Worm (Caenorhabditis elegans) whole organism, L3 larva: ENCODE data around the gene C33H5.13.

ENCODE experiments used
- ZK546.5 ChIP-seq: sonication (generic microtip); optimal IDR thresholded peaks from 2 replicates; lab custom pipeline; 2017; ENCODE audit warnings: missing biosample characterization, missing genetic modification characterization
- ceh-16 ChIP-seq: sonication (generic microtip); optimal IDR thresholded peaks from 2 replicates; lab custom pipeline; 2017; ENCODE audit warnings: missing biosample characterization, missing genetic modification characterization
- ceh-82 ChIP-seq: fragments of 150-350 bp; optimal IDR thresholded peaks from 2 replicates; lab custom pipeline; 2014; ENCODE audit warnings: missing biosample characterization, missing genetic modification characterization
- ceh-9 ChIP-seq: sonication (generic microtip); optimal IDR thresholded peaks from 2 replicates; lab custom pipeline; 2018; ENCODE audit warnings: missing biosample characterization, missing genetic modification characterization
- daf-12 ChIP-seq: fragments of 150-350 bp; optimal IDR thresholded peaks from 2 replicates; lab custom pipeline; 2014; ENCODE audit warnings: missing biosample characterization, missing genetic modification reagents, missing genetic modification characterization
- egl-27 ChIP-seq: sonication (generic microtip); optimal IDR thresholded peaks from 4 replicates; lab custom pipeline; 2017; ENCODE audit warnings: missing biosample characterization, missing genetic modification reagents, missing genetic modification characterization
- elt-2 ChIP-seq: sonication (generic microtip); optimal IDR thresholded peaks from 2 replicates; lab custom pipeline; 2016; ENCODE audit warnings: missing genetic modification reagents, mild to moderate bottlenecking, missing genetic modification characterization, missing compliant biosample characterization
- elt-3 ChIP-seq, 3 experiments: fragments of 150-350 bp in 1 of 3; sonication (generic microtip) in 2 of 3; optimal IDR thresholded peaks; 2 replicates in 2 of 3; 4 replicates in 1 of 3; lab custom pipeline; 2014 to 2017; ENCODE audit warnings: missing biosample characterization in 3 of 3, missing genetic modification characterization in 3 of 3
- eor-1 ChIP-seq, 2 experiments: fragments of 150-350 bp; optimal IDR thresholded peaks; 2 replicates each; lab custom pipeline; 2014 to 2018; ENCODE audit warnings: missing biosample characterization in 2 of 2, missing genetic modification characterization in 2 of 2
- fkh-2 ChIP-seq: fragments of 150-350 bp; optimal IDR thresholded peaks from 2 replicates; lab custom pipeline; 2014; ENCODE audit warnings: missing biosample characterization, missing genetic modification reagents, missing genetic modification characterization
- jun-1 ChIP-seq: fragments of 150-350 bp; optimal IDR thresholded peaks from 2 replicates; lab custom pipeline; 2014; ENCODE audit warnings: missing biosample characterization, missing genetic modification reagents, missing genetic modification characterization
- lin-15B ChIP-seq: fragments of 150-350 bp; optimal IDR thresholded peaks from 2 replicates; lab custom pipeline; 2014; ENCODE audit warnings: missing biosample characterization, missing genetic modification characterization
- mdl-1 ChIP-seq: fragments of 150-350 bp; optimal IDR thresholded peaks from 2 replicates; lab custom pipeline; 2014; ENCODE audit warnings: missing biosample characterization, missing genetic modification characterization
- mml-1 ChIP-seq: fragments of 150-350 bp; sonication (generic microtip); optimal IDR thresholded peaks from 3 replicates; lab custom pipeline; 2014; ENCODE audit warnings: missing biosample characterization, missing genetic modification characterization
- nfya-1 ChIP-seq: sonication (generic microtip); optimal IDR thresholded peaks from 2 replicates; lab custom pipeline; 2017; ENCODE audit warnings: missing genetic modification characterization, mild to moderate bottlenecking, missing compliant biosample characterization, antibody characterized with exemption, moderate library complexity; ENCODE audit not compliant: insufficient read depth
- nhr-23 ChIP-seq: fragments of 150-350 bp; optimal IDR thresholded peaks from 2 replicates; lab custom pipeline; 2014; ENCODE audit warnings: missing biosample characterization, missing genetic modification reagents, missing genetic modification characterization
- nhr-25 ChIP-seq: sonication (generic microtip); optimal IDR thresholded peaks from 2 replicates; lab custom pipeline; 2017; ENCODE audit warnings: missing biosample characterization, missing genetic modification characterization
- nhr-77 ChIP-seq: fragments of 150-350 bp; optimal IDR thresholded peaks from 2 replicates; lab custom pipeline; 2014; ENCODE audit warnings: missing biosample characterization, missing genetic modification characterization
- pha-4 ChIP-seq: fragments of 150-350 bp; optimal IDR thresholded peaks from 2 replicates; lab custom pipeline; 2014; ENCODE audit warnings: missing biosample characterization, missing genetic modification reagents, missing genetic modification characterization
- pqm-1 ChIP-seq: fragments of 150-350 bp; optimal IDR thresholded peaks from 2 replicates; lab custom pipeline; 2017; ENCODE audit warnings: missing biosample characterization, missing genetic modification characterization, inconsistent platforms
- zag-1 ChIP-seq: fragments of 150-350 bp; optimal IDR thresholded peaks from 2 replicates; lab custom pipeline; 2014; ENCODE audit warnings: missing biosample characterization, missing genetic modification characterization
- ztf-4 ChIP-seq: fragments of 150-350 bp; optimal IDR thresholded peaks from 2 replicates; lab custom pipeline; 2014; ENCODE audit warnings: missing biosample characterization, missing genetic modification characterization

The C33H5.13 gene

ce11 chrIV:7753108-7753507 is 39.0 kb downstream of the C33H5.13 start, which contains the start of gene col-14:
Gene col-14 (plus strand): TSS chrIV:7753408.
- TF ChIP-seq nfya-1 (no peak), ceh-16 (tag; lab: Kevin White, UChicago) (no peak), egl-27 (no peak), nhr-25 (peak; percentile 16), ztf-4 (tag; lab: Kevin White, UChicago) (no peak), ZK546.5 (tag; lab: Kevin White, UChicago) (no peak)

- TF ChIP-seq fkh-2 = no peak
- peak; percentile 52 for TF ChIP-seq pqm-1 (tag; lab: Kevin White, UChicago)
- TF ChIP-seq ceh-82 (tag; lab: Kevin White, UChicago) = no peak
- peak; percentile 88 for TF ChIP-seq elt-2
- TF ChIP-seq ceh-9 (tag; lab: Kevin White, UChicago) = no peak
These were observed 44.2 kb downstream of the C33H5.13 start, which contains the start of gene klo-1 for ce11 chrIV:7747838-7748237. Gene klo-1 (minus strand): TSS chrIV:7748225.

- no peak for TF ChIP-seq ztf-4 (tag; lab: Kevin White, UChicago)
- TF ChIP-seq nhr-77 (tag; lab: Kevin White, UChicago) = no peak
- no peak for TF ChIP-seq lin-15B (tag; lab: Kevin White, UChicago)
- TF ChIP-seq nhr-25 = no peak
- TF ChIP-seq elt-3 (tag; optimal IDR thresholded peaks at IDR 0.05; lab: Kevin White, UChicago) = no peak
- no peak for TF ChIP-seq zag-1 (tag; lab: Kevin White, UChicago)
- TF ChIP-seq mdl-1 (tag; lab: Kevin White, UChicago) = no peak
- TF ChIP-seq daf-12 (tag; lab: Kevin White, UChicago) = no peak
- TF ChIP-seq nhr-23 (tag; lab: Kevin White, UChicago) = no peak
- no peak for TF ChIP-seq eor-1 (tag; optimal IDR thresholded peaks at IDR 0.05; lab: Kevin White, UChicago)
- TF ChIP-seq pha-4 = no peak
- TF ChIP-seq jun-1 = no peak
- TF ChIP-seq mml-1 (tag; lab: Kevin White, UChicago) = no peak
- TF ChIP-seq ceh-16 (tag; lab: Kevin White, UChicago) = no peak
- no peak for TF ChIP-seq ZK546.5 (tag; lab: Kevin White, UChicago)
These were observed 48.5 kb downstream of the C33H5.13 start, which contains the start of gene npr-35 for ce11 chrIV:7743539-7743938. Gene npr-35 (plus strand): TSS chrIV:7743839.
